Worm (Caenorhabditis elegans) whole organism, mixed stage, embryonic: ENCODE data around the gene C06C3.7.

Experiments used
- M03D4.4 ChIP-seq: sonication (generic microtip); optimal IDR thresholded peaks from 2 replicates; lab custom pipeline; 2017; ENCODE audit warnings: mild to moderate bottlenecking, missing genetic modification characterization, missing compliant biosample characterization
- bed-3 ChIP-seq: fragments of 200-800 bp; sonication (Bioruptor generic); optimal IDR thresholded peaks from 3 replicates; lab custom pipeline; 2018; ENCODE audit warnings: mild to moderate bottlenecking, missing genetic modification characterization, moderate library complexity, missing compliant biosample characterization
- blmp-1 ChIP-seq: fragments of 150-350 bp; optimal IDR thresholded peaks from 2 replicates; lab custom pipeline; 2014; ENCODE audit warnings: missing biosample characterization, missing genetic modification characterization
- ceh-39 ChIP-seq: fragments of 150-350 bp; optimal IDR thresholded peaks from 2 replicates; lab custom pipeline; 2014; ENCODE audit warnings: missing biosample characterization, missing genetic modification characterization
- ceh-43 ChIP-seq: fragments of 200-800 bp; sonication (Bioruptor generic); optimal IDR thresholded peaks from 2 replicates; lab custom pipeline; 2018; ENCODE audit warnings: mild to moderate bottlenecking, missing genetic modification characterization, moderate library complexity, missing compliant biosample characterization
- ceh-83 ChIP-seq: fragments of 200-800 bp; sonication (Bioruptor generic); optimal IDR thresholded peaks from 2 replicates; lab custom pipeline; 2018; ENCODE audit warnings: mild to moderate bottlenecking, missing genetic modification characterization, missing compliant biosample characterization
- ces-1 ChIP-seq: fragments of 150-350 bp; optimal IDR thresholded peaks from 2 replicates; lab custom pipeline; 2014; ENCODE audit warnings: missing biosample characterization, missing genetic modification reagents, missing genetic modification characterization
- cnd-1 ChIP-seq: fragments of 200-800 bp; sonication (Bioruptor generic); optimal IDR thresholded peaks from 2 replicates; lab custom pipeline; 2018; ENCODE audit warnings: mild to moderate bottlenecking, missing genetic modification characterization, missing compliant biosample characterization
- drap-1 ChIP-seq: fragments of 200-800 bp; sonication (Bioruptor generic); optimal IDR thresholded peaks from 3 replicates; lab custom pipeline; 2018; ENCODE audit warnings: mild to moderate bottlenecking, missing genetic modification characterization, missing compliant biosample characterization
- elt-1 ChIP-seq: sonication (generic microtip); optimal IDR thresholded peaks from 2 replicates; lab custom pipeline; 2017; ENCODE audit warnings: missing genetic modification characterization, mild to moderate bottlenecking, missing compliant biosample characterization, antibody characterized with exemption, moderate library complexity, borderline replicate concordance; ENCODE audit not compliant: insufficient read depth
- flh-1 ChIP-seq: fragments of 200-800 bp; sonication (Bioruptor generic); optimal IDR thresholded peaks from 2 replicates; lab custom pipeline; 2018; ENCODE audit warnings: mild to moderate bottlenecking, missing genetic modification characterization, moderate library complexity, missing compliant biosample characterization
- ham-2 ChIP-seq: fragments of 200-800 bp; sonication (Bioruptor generic); optimal IDR thresholded peaks from 2 replicates; lab custom pipeline; 2018; ENCODE audit warnings: mild to moderate bottlenecking, missing genetic modification characterization, missing compliant biosample characterization
- hlh-1 ChIP-seq: fragments of 150-350 bp; optimal IDR thresholded peaks from 2 replicates; lab custom pipeline; 2014; ENCODE audit warnings: missing biosample characterization, missing genetic modification reagents, missing genetic modification characterization
- lin-13 ChIP-seq: fragments of 150-350 bp; optimal IDR thresholded peaks from 2 replicates; lab custom pipeline; 2014; ENCODE audit warnings: missing biosample characterization, missing genetic modification characterization
- lin-32 ChIP-seq: fragments of 200-800 bp; sonication (Bioruptor generic); optimal IDR thresholded peaks from 2 replicates; lab custom pipeline; 2018; ENCODE audit warnings: mild to moderate bottlenecking, missing genetic modification characterization, missing compliant biosample characterization
- lsy-2 ChIP-seq: fragments of 150-350 bp; optimal IDR thresholded peaks from 2 replicates; lab custom pipeline; 2014; ENCODE audit warnings: missing biosample characterization, missing genetic modification characterization
- mab-5 ChIP-seq: fragments of 150-350 bp; optimal IDR thresholded peaks from 2 replicates; lab custom pipeline; 2014; ENCODE audit warnings: missing biosample characterization, missing genetic modification characterization
- mep-1 ChIP-seq: fragments of 150-350 bp; optimal IDR thresholded peaks from 2 replicates; lab custom pipeline; 2017; ENCODE audit warnings: missing biosample characterization, missing genetic modification reagents, missing genetic modification characterization, inconsistent platforms
- mls-2 ChIP-seq: sonication (generic microtip); optimal IDR thresholded peaks from 2 replicates; lab custom pipeline; 2016; ENCODE audit warnings: mild to moderate bottlenecking, missing genetic modification characterization, moderate library complexity, missing compliant biosample characterization
- nhr-12 ChIP-seq: fragments of 150-350 bp; optimal IDR thresholded peaks from 2 replicates; lab custom pipeline; 2014; ENCODE audit warnings: missing biosample characterization, missing genetic modification characterization
- nhr-237 ChIP-seq: fragments of 150-350 bp; optimal IDR thresholded peaks from 2 replicates; lab custom pipeline; 2014; ENCODE audit warnings: missing biosample characterization, missing genetic modification characterization
- nhr-76 ChIP-seq: sonication (generic microtip); optimal IDR thresholded peaks from 2 replicates; lab custom pipeline; 2017; ENCODE audit warnings: missing biosample characterization, missing genetic modification characterization
- pha-4 ChIP-seq: fragments of 150-350 bp; optimal IDR thresholded peaks from 2 replicates; lab custom pipeline; 2018; ENCODE audit warnings: missing biosample characterization, missing genetic modification reagents, missing genetic modification characterization
- sem-2 ChIP-seq: fragments of 200-800 bp; sonication (Bioruptor generic); optimal IDR thresholded peaks from 2 replicates; lab custom pipeline; 2018; ENCODE audit warnings: mild to moderate bottlenecking, missing genetic modification characterization, missing compliant biosample characterization
- snpc-4 ChIP-seq: fragments of 150-350 bp; optimal IDR thresholded peaks from 2 replicates; lab custom pipeline; 2014; ENCODE audit warnings: missing biosample characterization, missing genetic modification characterization
- sptf-1 ChIP-seq: sonication (generic microtip); optimal IDR thresholded peaks from 2 replicates; lab custom pipeline; 2017; ENCODE audit warnings: mild to moderate bottlenecking, missing genetic modification characterization, moderate library complexity, missing compliant biosample characterization
- tbx-8 ChIP-seq: fragments of 200-800 bp; sonication (Bioruptor generic); optimal IDR thresholded peaks from 2 replicates; lab custom pipeline; 2018; ENCODE audit warnings: mild to moderate bottlenecking, missing genetic modification characterization, moderate library complexity, missing compliant biosample characterization
- unc-120 ChIP-seq: sonication (generic microtip); optimal IDR thresholded peaks from 2 replicates; lab custom pipeline; 2017; ENCODE audit warnings: missing genetic modification characterization, missing compliant biosample characterization; ENCODE audit not compliant: poor library complexity, severe bottlenecking
- unc-62 ChIP-seq: fragments of 150-350 bp; optimal IDR thresholded peaks from 2 replicates; lab custom pipeline; 2014; ENCODE audit warnings: missing biosample characterization, missing genetic modification reagents, missing genetic modification characterization
- zip-8 ChIP-seq: fragments of 150-350 bp; optimal IDR thresholded peaks from 2 replicates; lab custom pipeline; 2014; ENCODE audit warnings: missing biosample characterization, missing genetic modification characterization
- ztf-11 ChIP-seq: fragments of 150-350 bp; optimal IDR thresholded peaks from 2 replicates; lab custom pipeline; 2014; ENCODE audit warnings: missing biosample characterization, missing genetic modification characterization

Gene C06C3.7

ce11 chrII:9346490-9346889 is 38.9 kb upstream of the C06C3.7 start, which contains the start of gene F42A8.1:
TSS of gene F42A8.1 (minus strand) at chrII:9346590.
- TF ChIP-seq ceh-83: no peak
- no peak for TF ChIP-seq mls-2
- no peak for TF ChIP-seq mab-5 (tag; lab: Kevin White, UChicago)
- TF ChIP-seq ceh-39 (tag; lab: Kevin White, UChicago): no peak
- TF ChIP-seq sptf-1 (tag; lab: Kevin White, UChicago): no peak
- no peak for TF ChIP-seq flh-1 (GFP tag; lab: Kevin White, UChicago)
- TF ChIP-seq drap-1 (GFP tag; lab: Kevin White, UChicago): no peak
- no peak for TF ChIP-seq lin-32 (GFP tag; lab: Kevin White, UChicago)
- no peak for TF ChIP-seq nhr-237 (tag; lab: Kevin White, UChicago)
- no peak for TF ChIP-seq zip-8 (tag; lab: Kevin White, UChicago)
- no peak for TF ChIP-seq snpc-4 (tag; lab: Kevin White, UChicago)
- TF ChIP-seq sem-2: no peak
- no peak for TF ChIP-seq lsy-2 (tag; lab: Kevin White, UChicago)
- no peak for TF ChIP-seq nhr-12 (tag; lab: Kevin White, UChicago)
- TF ChIP-seq bed-3 (GFP tag; lab: Kevin White, UChicago): no peak
- TF ChIP-seq ceh-43 (GFP tag; lab: Kevin White, UChicago): no peak
- TF ChIP-seq, all 35 proteins: peak for 0

- TF ChIP-seq elt-1 (tag; lab: Kevin White, UChicago) (no peak), ztf-11 (tag; lab: Kevin White, UChicago) (no peak), ceh-39 (tag; lab: Kevin White, UChicago) (no peak), lin-13 (tag; lab: Kevin White, UChicago) (no peak)
Measured at ce11 chrII:9347444-9347843, 37.9 kb upstream of the C06C3.7 start.

ce11 chrII:9352669-9353068 is 32.7 kb upstream of the C06C3.7 start, which contains the start of the genes sdhb-1 and cup-15:
TSS of gene sdhb-1 (minus strand) at chrII:9352731.
TSS of gene cup-15 (plus strand) at chrII:9353000.
- no peak for TF ChIP-seq lsy-2 (tag; lab: Kevin White, UChicago)
- no peak for TF ChIP-seq blmp-1 (tag; lab: Kevin White, UChicago)
- no peak for TF ChIP-seq ceh-39 (tag; lab: Kevin White, UChicago)

- TF ChIP-seq pha-4: peak; percentile 82
- peak; percentile 79 for TF ChIP-seq ham-2 (GFP tag; lab: Kevin White, UChicago)
- peak; percentile 7 for TF ChIP-seq nhr-237 (tag; lab: Kevin White, UChicago)
- TF ChIP-seq ces-1: peak; percentile 57
- no peak for TF ChIP-seq tbx-8 (GFP tag; lab: Kevin White, UChicago)
- TF ChIP-seq lin-13 (tag; lab: Kevin White, UChicago): peak; percentile 43
- TF ChIP-seq ceh-43 (GFP tag; lab: Kevin White, UChicago): no peak
- TF ChIP-seq nhr-12 (tag; lab: Kevin White, UChicago): no peak
- peak; percentile 33 for TF ChIP-seq sptf-1 (tag; lab: Kevin White, UChicago)
- TF ChIP-seq bed-3 (GFP tag; lab: Kevin White, UChicago): no peak
- no peak for TF ChIP-seq zip-8 (tag; lab: Kevin White, UChicago)
- TF ChIP-seq mab-5 (tag; lab: Kevin White, UChicago): no peak
- no peak for TF ChIP-seq drap-1 (GFP tag; lab: Kevin White, UChicago)
- peak; percentile 9 for TF ChIP-seq mep-1 (tag; lab: Kevin White, UChicago)
- TF ChIP-seq nhr-76 (tag; lab: Kevin White, UChicago): no peak
- TF ChIP-seq cnd-1 (tag; lab: Kevin White, UChicago): peak; percentile 26
- peak; percentile 83 for TF ChIP-seq hlh-1
- TF ChIP-seq lsy-2 (tag; lab: Kevin White, UChicago): peak; percentile 11
- peak; percentile 54 for TF ChIP-seq mls-2
- peak; percentile 1 for TF ChIP-seq M03D4.4 (tag; lab: Kevin White, UChicago)
- TF ChIP-seq flh-1 (GFP tag; lab: Kevin White, UChicago): no peak
- TF ChIP-seq sem-2: no peak
- peak; percentile 16 for TF ChIP-seq unc-120 (tag; lab: Kevin White, UChicago)
- TF ChIP-seq ztf-11 (tag; lab: Kevin White, UChicago): peak; percentile 59
- peak; percentile 53 for TF ChIP-seq unc-62 (GFP tag; lab: Kevin White, UChicago)
Measured at ce11 chrII:9356723-9357122, 28.6 kb upstream of the C06C3.7 start.
